Worm (Caenorhabditis elegans) whole organism, L2 larva: ENCODE data around the gene F09C6.11.

Source experiments
- R02D3.7 ChIP-seq: fragments of 150-350 bp; optimal IDR thresholded peaks from 2 replicates; lab custom pipeline; 2014; ENCODE audit warnings: missing biosample characterization, missing genetic modification characterization
- Y55F3AM.14 ChIP-seq: fragments of 200-800 bp; sonication (Bioruptor generic); optimal IDR thresholded peaks from 2 replicates; lab custom pipeline; 2018; ENCODE audit warnings: mild to moderate bottlenecking, missing genetic modification characterization, missing compliant biosample characterization
- ZK546.5 ChIP-seq: sonication (generic microtip); optimal IDR thresholded peaks from 2 replicates; lab custom pipeline; 2017; ENCODE audit warnings: missing biosample characterization, missing genetic modification characterization
- aly-2 ChIP-seq: fragments of 150-350 bp; optimal IDR thresholded peaks from 2 replicates; lab custom pipeline; 2014; ENCODE audit warnings: missing biosample characterization, missing genetic modification characterization
- ceh-16 ChIP-seq: fragments of 150-350 bp; optimal IDR thresholded peaks from 2 replicates; lab custom pipeline; 2014; ENCODE audit warnings: missing biosample characterization, missing genetic modification characterization
- crh-2 ChIP-seq: sonication (generic microtip); optimal IDR thresholded peaks from 2 replicates; lab custom pipeline; 2017; ENCODE audit warnings: missing biosample characterization, missing genetic modification characterization
- dmd-4 ChIP-seq: sonication (generic microtip); optimal IDR thresholded peaks from 2 replicates; lab custom pipeline; 2017; ENCODE audit warnings: missing biosample characterization, missing genetic modification characterization
- egl-27 ChIP-seq: sonication (generic microtip); optimal IDR thresholded peaks from 3 replicates; lab custom pipeline; 2017; ENCODE audit warnings: missing biosample characterization, missing genetic modification reagents, missing genetic modification characterization
- elt-1 ChIP-seq: fragments of 150-350 bp; optimal IDR thresholded peaks from 2 replicates; lab custom pipeline; 2014; ENCODE audit warnings: missing biosample characterization, missing genetic modification characterization
- elt-3 ChIP-seq: sonication (generic microtip); optimal IDR thresholded peaks from 2 replicates; lab custom pipeline; 2017; ENCODE audit warnings: missing biosample characterization, missing genetic modification characterization
- fos-1 ChIP-seq: fragments of 150-350 bp; optimal IDR thresholded peaks from 2 replicates; lab custom pipeline; 2014; ENCODE audit warnings: missing biosample characterization, missing genetic modification characterization
- lin-39 ChIP-seq: fragments of 150-350 bp; optimal IDR thresholded peaks from 2 replicates; lab custom pipeline; 2014; ENCODE audit warnings: missing biosample characterization, missing genetic modification reagents, missing genetic modification characterization
- lsy-2 ChIP-seq, 2 experiments: fragments of 150-350 bp in 1 of 2; sonication (generic microtip) in 1 of 2; optimal IDR thresholded peaks; 2 replicates each; lab custom pipeline; 2014 to 2017; ENCODE audit warnings: missing biosample characterization in 2 of 2, missing genetic modification characterization in 2 of 2
- mab-5 ChIP-seq: fragments of 150-350 bp; optimal IDR thresholded peaks from 2 replicates; lab custom pipeline; 2014; ENCODE audit warnings: missing biosample characterization, missing genetic modification characterization
- mbf-1 ChIP-seq: sonication (generic microtip); optimal IDR thresholded peaks from 2 replicates; lab custom pipeline; 2017; ENCODE audit warnings: missing biosample characterization, missing genetic modification characterization
- mdl-1 ChIP-seq, 2 experiments: fragments of 150-350 bp in 1 of 2; sonication (generic microtip) in 1 of 2; optimal IDR thresholded peaks; 2 replicates each; lab custom pipeline; 2017; ENCODE audit warnings: missing biosample characterization in 2 of 2, missing genetic modification characterization in 2 of 2
- nhr-10 ChIP-seq: sonication (generic microtip); optimal IDR thresholded peaks from 2 replicates; lab custom pipeline; 2017; ENCODE audit warnings: missing biosample characterization, missing genetic modification characterization
- nhr-11 ChIP-seq: fragments of 150-350 bp; optimal IDR thresholded peaks from 2 replicates; lab custom pipeline; 2014; ENCODE audit warnings: missing biosample characterization, missing genetic modification characterization
- nhr-21 ChIP-seq: fragments of 150-350 bp; optimal IDR thresholded peaks from 2 replicates; lab custom pipeline; 2014; ENCODE audit warnings: missing biosample characterization, missing genetic modification characterization
- nhr-23 ChIP-seq: fragments of 150-350 bp; optimal IDR thresholded peaks from 2 replicates; lab custom pipeline; 2014; ENCODE audit warnings: missing biosample characterization, missing genetic modification reagents, missing genetic modification characterization
- nhr-237 ChIP-seq: fragments of 150-350 bp; optimal IDR thresholded peaks from 2 replicates; lab custom pipeline; 2014; ENCODE audit warnings: missing biosample characterization, missing genetic modification characterization
- nhr-25 ChIP-seq: fragments of 150-350 bp; sonication (generic microtip); optimal IDR thresholded peaks from 3 replicates; lab custom pipeline; 2014; ENCODE audit warnings: missing biosample characterization, missing genetic modification characterization
- nhr-6 ChIP-seq: fragments of 150-350 bp; optimal IDR thresholded peaks from 2 replicates; lab custom pipeline; 2014; ENCODE audit warnings: missing biosample characterization, missing genetic modification characterization
- nhr-77 ChIP-seq: fragments of 150-350 bp; optimal IDR thresholded peaks from 2 replicates; lab custom pipeline; 2014; ENCODE audit warnings: missing biosample characterization, missing genetic modification characterization
- peb-1 ChIP-seq: fragments of 150-350 bp; optimal IDR thresholded peaks from 2 replicates; lab custom pipeline; 2014; ENCODE audit warnings: missing biosample characterization, missing genetic modification characterization
- sem-4 ChIP-seq: fragments of 150-350 bp; optimal IDR thresholded peaks from 2 replicates; lab custom pipeline; 2014; ENCODE audit warnings: missing biosample characterization, missing genetic modification reagents, missing genetic modification characterization
- skn-1 ChIP-seq: sonication (generic microtip); optimal IDR thresholded peaks from 2 replicates; lab custom pipeline; 2017; ENCODE audit warnings: missing biosample characterization, missing genetic modification characterization
- sma-3 ChIP-seq: sonication (generic microtip); optimal IDR thresholded peaks from 2 replicates; lab custom pipeline; 2016; ENCODE audit warnings: missing genetic modification reagents, missing genetic modification characterization, missing compliant biosample characterization
- sma-9 ChIP-seq, 2 experiments: fragments of 150-350 bp in 1 of 2; sonication (generic microtip) in 1 of 2; optimal IDR thresholded peaks; 2 replicates each; lab custom pipeline; 2014 to 2016; ENCODE audit warnings: missing genetic modification characterization in 2 of 2, mild to moderate bottlenecking in 1 of 2, missing biosample characterization in 1 of 2, missing compliant biosample characterization in 1 of 2, missing genetic modification reagents in 1 of 2, moderate library complexity in 1 of 2
- snpc-4 ChIP-seq: fragments of 150-350 bp; optimal IDR thresholded peaks from 2 replicates; lab custom pipeline; 2014; ENCODE audit warnings: missing biosample characterization, missing genetic modification characterization
- unc-39 ChIP-seq: fragments of 150-350 bp; optimal IDR thresholded peaks from 2 replicates; lab custom pipeline; 2014; ENCODE audit warnings: missing biosample characterization, missing genetic modification characterization
- unc-55 ChIP-seq: fragments of 150-350 bp; sonication (generic microtip); optimal IDR thresholded peaks from 3 replicates; lab custom pipeline; 2014; ENCODE audit warnings: missing biosample characterization, missing genetic modification reagents, missing genetic modification characterization
- zag-1 ChIP-seq: fragments of 150-350 bp; optimal IDR thresholded peaks from 2 replicates; lab custom pipeline; 2014; ENCODE audit warnings: missing biosample characterization, missing genetic modification characterization
- ztf-1 ChIP-seq: fragments of 200-800 bp; sonication (Bioruptor generic); conservative IDR thresholded peaks from 2 replicates; pipeline ENCODE4 v1.3.6; 2022; ENCODE audit warnings: missing genetic modification characterization, missing compliant biosample characterization
- ztf-4 ChIP-seq: fragments of 150-350 bp; optimal IDR thresholded peaks from 2 replicates; lab custom pipeline; 2014; ENCODE audit warnings: missing biosample characterization, missing genetic modification characterization

The F09C6.11 gene

ce11 chrV:16880679-16881078, 1.4 kb downstream of the F09C6.11 start, which contains the start of gene F09C6.14:
Gene F09C6.14 (plus strand): TSS chrV:16880979.
- no peak for TF ChIP-seq mdl-1 (tag; optimal IDR thresholded peaks at IDR 0.05; lab: Kevin White, UChicago)
- TF ChIP-seq dmd-4 (tag; lab: Kevin White, UChicago): no peak
- TF ChIP-seq mbf-1: no peak
- no peak for TF ChIP-seq zag-1 (tag; lab: Kevin White, UChicago)
- no peak for TF ChIP-seq egl-27 (tag; lab: Kevin White, UChicago)
- TF ChIP-seq skn-1 (tag; lab: Kevin White, UChicago): no peak
- TF ChIP-seq sem-4 (tag; lab: Kevin White, UChicago): no peak
- TF ChIP-seq snpc-4: no peak
- no peak for TF ChIP-seq ZK546.5 (tag; lab: Kevin White, UChicago)
- TF ChIP-seq peb-1 (tag; lab: Kevin White, UChicago): no peak
- TF ChIP-seq crh-2 (tag; lab: Kevin White, UChicago): no peak
- no peak for TF ChIP-seq nhr-11 (tag; lab: Kevin White, UChicago)
- TF ChIP-seq nhr-25: no peak
- TF ChIP-seq, all 48 proteins: peak for 0

ce11 chrV:16880054-16880453, 2.1 kb downstream of the F09C6.11 start, which contains the start of gene F09C6.3:
Gene F09C6.3 (minus strand): TSS chrV:16880154.
- TF ChIP-seq aly-2 (tag; lab: Kevin White, UChicago) (no peak), crh-2 (tag; lab: Kevin White, UChicago) (no peak), nhr-11 (tag; lab: Kevin White, UChicago) (no peak), lsy-2 (tag; optimal IDR thresholded peaks at IDR 0.05; lab: Kevin White, UChicago) (no peak), nhr-6 (no peak), skn-1 (tag; lab: Kevin White, UChicago) (no peak), mab-5 (tag; lab: Kevin White, UChicago) (no peak), fos-1 (tag; lab: Kevin White, UChicago) (no peak), elt-3 (no peak), peb-1 (tag; lab: Kevin White, UChicago) (no peak), elt-1 (tag; lab: Kevin White, UChicago) (no peak), unc-55 (no peak), mdl-1 (tag; optimal IDR thresholded peaks at IDR 0.05; lab: Kevin White, UChicago) (no peak)

- TF ChIP-seq lin-39 (no peak), sma-9 (GFP tag; optimal IDR thresholded peaks at IDR 0.05; lab: Kevin White, UChicago) (no peak), sma-9 (tag; optimal IDR thresholded peaks at IDR 0.05; lab: Kevin White, UChicago) (no peak), nhr-77 (tag; lab: Kevin White, UChicago) (no peak), unc-39 (tag; lab: Kevin White, UChicago) (no peak), nhr-25 (no peak), nhr-237 (tag; lab: Kevin White, UChicago) (no peak), ceh-16 (tag; lab: Kevin White, UChicago) (no peak), snpc-4 (no peak), nhr-23 (tag; lab: Kevin White, UChicago) (no peak), ztf-4 (tag; lab: Kevin White, UChicago) (no peak), nhr-21 (tag; lab: Kevin White, UChicago) (no peak), nhr-6 (no peak), nhr-10 (tag; lab: Kevin White, UChicago) (no peak), unc-55 (no peak), peb-1 (tag; lab: Kevin White, UChicago) (no peak)
Observed at ce11 chrV:16879532-16879931, 2.6 kb downstream of the F09C6.11 start.

- TF ChIP-seq unc-55 (no peak), Y55F3AM.14 (GFP tag; lab: Kevin White, UChicago) (no peak), lsy-2 (tag; optimal IDR thresholded peaks at IDR 0.05; lab: Kevin White, UChicago) (no peak), R02D3.7 (tag; lab: Kevin White, UChicago) (no peak)
Observed at ce11 chrV:16874966-16875365, 7.1 kb downstream of the F09C6.11 start, which contains the start of gene F49A5.10. Gene F49A5.10 (plus strand): TSS chrV:16875266.

- TF ChIP-seq ztf-1 (no peak), nhr-77 (tag; lab: Kevin White, UChicago) (no peak), ceh-16 (tag; lab: Kevin White, UChicago) (no peak), sma-3 (GFP tag; lab: Kevin White, UChicago) (no peak), nhr-21 (tag; lab: Kevin White, UChicago) (no peak)
Observed at ce11 chrV:16873642-16874041, 8.5 kb downstream of the F09C6.11 start, which contains the start of gene srw-23. Gene srw-23 (plus strand): TSS chrV:16873942.
